Worm (Caenorhabditis elegans): ENCODE data around the gene K03B4.8.

- TF ChIP-seq T23F11.4 (GFP tag; optimal IDR thresholded peaks at IDR 0.05) (no peak), ama-1 (optimal IDR thresholded peaks at IDR 0.05) (no peak), elt-2 (tag; optimal IDR thresholded peaks at IDR 0.05) (no peak), dmd-4 (tag; optimal IDR thresholded peaks at IDR 0.05; ENCODE audit: borderline replicate concordance) (no peak), ceh-34 (tag; optimal IDR thresholded peaks at IDR 0.05) (no peak), pqm-1 (tag; optimal IDR thresholded peaks at IDR 0.05) (no peak)
These were observed 13.6 kb upstream of the K03B4.8 start, which contains the start of gene K03B4.2 for ce11 chrV:4687944-4688505.

Data from whole organism, late embryonic.